Fruit fly (Drosophila melanogaster) whole organism, embryonic: ENCODE results near the gene Mbs.
A peak's percentile ranks its signal among the peaks of the same experiment; 100 is the strongest.

Experiments used
- Ada2b ChIP-seq: fragments of 200-800 bp; sonication (Bioruptor generic); IDR thresholded peaks from 2 replicates; pipeline ENCODE4 v1.3.6; 2022; ENCODE audit warnings: missing biosample characterization, missing genetic modification characterization
- Atf-2 ChIP-seq: fragments of 200-800 bp; sonication (Bioruptor generic); optimal IDR thresholded peaks from 2 replicates; lab custom pipeline; 2016; ENCODE audit warnings: missing biosample characterization, missing genetic modification characterization
- Atf3 ChIP-seq: fragments of 200-800 bp; sonication (Bioruptor generic); optimal IDR thresholded peaks from 3 replicates; lab custom pipeline; 2016; ENCODE audit warnings: missing biosample characterization, missing genetic modification characterization
- BEAF-32 ChIP-seq: fragments of 200-800 bp; sonication (Bioruptor generic); optimal IDR thresholded peaks from 3 replicates; lab custom pipeline; 2017; ENCODE audit warnings: missing biosample characterization, missing genetic modification characterization, mild to moderate bottlenecking, moderate library complexity, missing genetic modification reagents
- Bgb ChIP-seq: fragments of 200-800 bp; sonication (Bioruptor generic); IDR thresholded peaks from 2 replicates; pipeline ENCODE4 v1.3.6; 2022; ENCODE audit warnings: missing biosample characterization, missing genetic modification characterization; ENCODE audit not compliant: partially characterized antibody
- CG10267 ChIP-seq: fragments of 200-800 bp; sonication (Bioruptor generic); optimal IDR thresholded peaks from 2 replicates; lab custom pipeline; 2018; ENCODE audit warnings: missing biosample characterization, mild to moderate bottlenecking, missing genetic modification characterization, moderate library complexity
- CG10366 ChIP-seq: fragments of 200-800 bp; sonication (Bioruptor generic); IDR thresholded peaks from 2 replicates; pipeline ENCODE4 v1.3.6; 2022; ENCODE audit warnings: missing biosample characterization, missing genetic modification characterization
- CG11695 ChIP-seq: fragments of 200-800 bp; sonication (Bioruptor generic); IDR thresholded peaks from 3 replicates; pipeline ENCODE4 v1.3.6; 2022; ENCODE audit warnings: missing biosample characterization, missing genetic modification characterization
- CG12071 ChIP-seq: fragments of 200-800 bp; sonication (Bioruptor generic); optimal IDR thresholded peaks from 3 replicates; lab custom pipeline; 2018; ENCODE audit warnings: missing biosample characterization, mild to moderate bottlenecking, missing genetic modification characterization
- CG1233 ChIP-seq: fragments of 200-800 bp; sonication (Bioruptor generic); optimal IDR thresholded peaks from 4 replicates; lab custom pipeline; 2018; ENCODE audit warnings: missing biosample characterization, mild to moderate bottlenecking, missing genetic modification characterization
- CG13287 ChIP-seq: fragments of 200-800 bp; sonication (Bioruptor generic); IDR thresholded peaks from 2 replicates; pipeline ENCODE4 v1.3.6; 2022; ENCODE audit warnings: missing biosample characterization, missing genetic modification characterization; ENCODE audit not compliant: partially characterized antibody
- CG13624 ChIP-seq: fragments of 200-800 bp; sonication (Bioruptor generic); optimal IDR thresholded peaks from 2 replicates; lab custom pipeline; 2016; ENCODE audit warnings: missing biosample characterization, missing genetic modification characterization
- CG13775 ChIP-seq: fragments of 200-800 bp; sonication (Bioruptor generic); optimal IDR thresholded peaks from 3 replicates; lab custom pipeline; 2017; ENCODE audit warnings: missing biosample characterization, mild to moderate bottlenecking, missing genetic modification characterization
- CG15696 ChIP-seq: fragments of 200-800 bp; sonication (Bioruptor generic); optimal IDR thresholded peaks from 2 replicates; lab custom pipeline; 2019; ENCODE audit warnings: missing biosample characterization, mild to moderate bottlenecking, missing genetic modification characterization, moderate library complexity
- CG2116 ChIP-seq: fragments of 200-800 bp; sonication (Bioruptor generic); optimal IDR thresholded peaks from 3 replicates; lab custom pipeline; 2018; ENCODE audit warnings: missing biosample characterization, mild to moderate bottlenecking, missing genetic modification characterization
- CG2120 ChIP-seq: fragments of 200-800 bp; sonication (Bioruptor generic); optimal IDR thresholded peaks from 3 replicates; lab custom pipeline; 2016; ENCODE audit warnings: missing biosample characterization, missing genetic modification characterization
- CG31224 ChIP-seq: fragments of 200-800 bp; sonication (Bioruptor generic); IDR thresholded peaks from 2 replicates; pipeline ENCODE4 v1.3.6; 2022; ENCODE audit warnings: missing biosample characterization, missing genetic modification characterization
- CG31441 ChIP-seq: fragments of 200-800 bp; sonication (Bioruptor generic); IDR thresholded peaks from 2 replicates; pipeline ENCODE4 v1.3.6; 2022; ENCODE audit warnings: missing biosample characterization, missing genetic modification characterization
- CG4282 ChIP-seq: fragments of 200-800 bp; sonication (Bioruptor generic); optimal IDR thresholded peaks from 2 replicates; lab custom pipeline; 2016; ENCODE audit warnings: missing biosample characterization, missing genetic modification characterization
- CG7271 ChIP-seq: fragments of 200-800 bp; sonication (Bioruptor generic); optimal IDR thresholded peaks from 2 replicates; lab custom pipeline; 2018; ENCODE audit warnings: missing biosample characterization, mild to moderate bottlenecking, missing genetic modification characterization, moderate library complexity
- CG7372 ChIP-seq: fragments of 200-800 bp; sonication (Bioruptor generic); IDR thresholded peaks from 2 replicates; pipeline ENCODE4 v1.3.6; 2022; ENCODE audit warnings: missing biosample characterization, missing genetic modification characterization
- CG7928 ChIP-seq: fragments of 200-800 bp; sonication (Bioruptor generic); optimal IDR thresholded peaks from 2 replicates; lab custom pipeline; 2017; ENCODE audit warnings: missing biosample characterization, mild to moderate bottlenecking, missing genetic modification characterization
- CG8924 ChIP-seq: fragments of 200-800 bp; optimal IDR thresholded peaks from 3 replicates; lab custom pipeline; 2019; ENCODE audit warnings: missing biosample characterization, mild to moderate bottlenecking, missing genetic modification characterization, moderate library complexity
- D ChIP-seq, 2 experiments: fragments of 200-800 bp in 1 of 2; fragments of >200 bp in 1 of 2; sonication (Bioruptor generic) in 1 of 2; optimal IDR thresholded peaks; 2 replicates in 1 of 2; 3 replicates in 1 of 2; lab custom pipeline; 2017; ENCODE audit warnings: mild to moderate bottlenecking in 1 of 2, missing biosample characterization in 1 of 2, missing genetic modification characterization in 1 of 2, missing genetic modification reagents in 1 of 2
- Doc2 ChIP-seq: fragments of 200-800 bp; sonication (Bioruptor generic); IDR thresholded peaks from 2 replicates; pipeline ENCODE4 v1.3.6; 2022; ENCODE audit warnings: missing biosample characterization, missing genetic modification characterization
- Ets65A ChIP-seq: fragments of 200-800 bp; sonication (Bioruptor generic); peaks from one replicate; lab custom pipeline; 2016; ENCODE audit warnings: missing biosample characterization, missing genetic modification characterization
- HLH4C ChIP-seq: fragments of 200-800 bp; sonication (Bioruptor generic); IDR thresholded peaks from 3 replicates; pipeline ENCODE4 v1.3.6; 2022; ENCODE audit warnings: missing biosample characterization, missing genetic modification characterization; ENCODE audit not compliant: partially characterized antibody
- Hmx ChIP-seq: fragments of 200-800 bp; sonication (Bioruptor generic); optimal IDR thresholded peaks from 2 replicates; lab custom pipeline; 2016; ENCODE audit warnings: missing biosample characterization, missing genetic modification characterization
- Ssrp ChIP-seq: fragments of 200-800 bp; sonication (Bioruptor generic); optimal IDR thresholded peaks from 2 replicates; lab custom pipeline; 2018; ENCODE audit warnings: missing biosample characterization, mild to moderate bottlenecking, missing genetic modification characterization, moderate library complexity
- Xbp1 ChIP-seq: fragments of 200-800 bp; sonication (Bioruptor generic); optimal IDR thresholded peaks from 3 replicates; lab custom pipeline; 2016; ENCODE audit warnings: missing biosample characterization, mild to moderate bottlenecking, missing genetic modification characterization
- cas ChIP-seq: fragments of 200-800 bp; sonication (Bioruptor generic); IDR thresholded peaks from 2 replicates; pipeline ENCODE4 v1.3.6; 2022; ENCODE audit warnings: missing biosample characterization, missing genetic modification characterization
- crol ChIP-seq: fragments of 200-800 bp; sonication (Bioruptor generic); IDR thresholded peaks from 2 replicates; pipeline ENCODE4 v1.3.6; 2022; ENCODE audit warnings: missing biosample characterization, missing genetic modification characterization
- exex ChIP-seq: fragments of 200-800 bp; sonication (Bioruptor generic); optimal IDR thresholded peaks from 4 replicates; lab custom pipeline; 2018; ENCODE audit warnings: missing biosample characterization, mild to moderate bottlenecking, missing genetic modification characterization, moderate library complexity
- gem ChIP-seq: fragments of 200-800 bp; sonication (Bioruptor generic); optimal IDR thresholded peaks from 2 replicates; lab custom pipeline; 2019; ENCODE audit warnings: missing biosample characterization, mild to moderate bottlenecking, missing genetic modification characterization, moderate library complexity
- nerfin-1 ChIP-seq: fragments of 200-800 bp; sonication (Bioruptor generic); optimal IDR thresholded peaks from 3 replicates; lab custom pipeline; 2019; ENCODE audit warnings: missing biosample characterization, mild to moderate bottlenecking, missing genetic modification characterization, moderate library complexity
- nmo ChIP-seq: fragments of 200-800 bp; sonication (Bioruptor generic); optimal IDR thresholded peaks from 2 replicates; lab custom pipeline; 2018; ENCODE audit warnings: missing biosample characterization, mild to moderate bottlenecking, missing genetic modification characterization, moderate library complexity
- peb ChIP-seq: fragments of 200-800 bp; sonication (Bioruptor generic); IDR thresholded peaks from 2 replicates; pipeline ENCODE4 v1.3.6; 2022; ENCODE audit warnings: missing biosample characterization, missing genetic modification characterization
- pnt ChIP-seq: fragments of 200-800 bp; sonication (Bioruptor generic); optimal IDR thresholded peaks from 3 replicates; lab custom pipeline; 2016; ENCODE audit warnings: missing biosample characterization, missing genetic modification characterization
- row ChIP-seq: fragments of 200-800 bp; sonication (Bioruptor generic); IDR thresholded peaks from 3 replicates; pipeline ENCODE4 v1.3.6; 2022; ENCODE audit warnings: missing biosample characterization, missing genetic modification characterization
- run ChIP-seq: fragments of 200-800 bp; sonication (Bioruptor generic); optimal IDR thresholded peaks from 3 replicates; lab custom pipeline; 2018; ENCODE audit warnings: missing biosample characterization, mild to moderate bottlenecking, missing genetic modification characterization
- sisA ChIP-seq: fragments of 200-800 bp; sonication (Bioruptor generic); IDR thresholded peaks from 2 replicates; pipeline ENCODE4 v1.3.6; 2022; ENCODE audit warnings: missing biosample characterization, missing genetic modification characterization
- stc ChIP-seq: fragments of 200-800 bp; sonication (Bioruptor generic); IDR thresholded peaks from 2 replicates; pipeline ENCODE4 v1.3.6; 2022; ENCODE audit warnings: missing biosample characterization, missing genetic modification characterization
- ttk ChIP-seq: fragments of 200-800 bp; sonication (Bioruptor generic); IDR thresholded peaks from 2 replicates; pipeline ENCODE4 v2.1.2; 2022; ENCODE audit warnings: missing biosample characterization, missing genetic modification characterization
- tx ChIP-seq: fragments of 200-800 bp; sonication (Bioruptor generic); optimal IDR thresholded peaks from 2 replicates; lab custom pipeline; 2016; ENCODE audit warnings: missing biosample characterization, missing genetic modification characterization
- unpg ChIP-seq: fragments of 200-800 bp; sonication (Bioruptor generic); optimal IDR thresholded peaks from 3 replicates; lab custom pipeline; 2018; ENCODE audit warnings: missing biosample characterization, mild to moderate bottlenecking, missing genetic modification characterization, moderate library complexity
- usp ChIP-seq: fragments of >200 bp; optimal IDR thresholded peaks from 2 replicates; lab custom pipeline; 2017; ENCODE audit warnings: missing biosample characterization, missing genetic modification characterization
- vvl ChIP-seq: fragments of 200-800 bp; sonication (Bioruptor generic); IDR thresholded peaks from 2 replicates; pipeline ENCODE4 v1.3.6; 2022; ENCODE audit warnings: missing biosample characterization, missing genetic modification characterization
- wdn ChIP-seq: fragments of 200-800 bp; sonication (Bioruptor generic); IDR thresholded peaks from 2 replicates; pipeline ENCODE4 v1.3.6; 2022; ENCODE audit warnings: missing biosample characterization, missing genetic modification characterization

The Mbs gene

DNA sequence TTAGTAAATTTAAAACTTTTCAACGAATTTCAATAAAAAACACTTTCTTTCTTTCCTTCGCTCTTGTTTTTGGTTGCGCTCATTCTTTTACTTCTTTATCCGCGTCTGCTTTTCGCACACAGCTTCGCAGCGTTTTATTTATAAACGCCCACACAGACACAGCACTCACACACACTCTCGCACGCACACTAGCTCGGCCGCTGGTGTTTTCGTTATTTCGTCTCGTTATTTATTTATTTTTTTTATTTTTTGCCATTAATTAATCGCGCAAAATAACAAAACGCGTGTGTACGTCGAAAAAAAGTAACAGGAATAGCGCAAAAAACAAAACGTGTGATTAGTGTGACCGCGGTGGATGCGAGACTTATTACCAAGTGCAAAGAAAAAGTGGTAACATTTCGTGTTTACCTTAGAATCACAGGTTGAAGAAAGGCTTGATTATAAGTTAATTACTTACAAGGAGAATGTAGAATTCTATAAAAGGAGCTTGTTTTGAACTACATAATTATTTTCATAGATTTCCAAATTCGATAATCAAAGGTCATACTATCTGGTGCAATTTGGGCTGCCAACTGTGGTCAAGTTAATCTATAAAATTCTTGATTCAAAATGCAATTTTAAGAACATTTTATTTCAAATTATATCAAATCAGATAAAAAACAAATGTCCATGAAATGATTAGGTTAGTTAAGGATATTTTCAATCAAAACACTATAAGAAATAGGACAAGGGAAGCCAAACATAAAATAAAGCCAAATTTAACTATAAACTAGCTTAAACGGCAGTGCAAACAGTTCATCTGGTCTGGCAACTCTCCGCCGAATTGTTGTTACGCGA, 47.1 kb upstream of the Mbs start, which contains the start of the genes hzg and mRpS31 (continued):
- TF ChIP-seq HLH4C (no peak), unpg (GFP tag; lab: Kevin White, UChicago) (peak; percentile 53), CG4282 (GFP tag; lab: Kevin White, UChicago) (no peak), sisA (GFP tag; lab: Robert Waterston, UW) (peak; percentile 17; the same call in 1 of the 2 replicates), Doc2 (GFP tag; lab: Robert Waterston, UW) (no peak), pnt (peak; percentile 30), stc (GFP tag; lab: Robert Waterston, UW) (no peak), CG13624 (GFP tag; lab: Kevin White, UChicago) (peak; percentile 15), exex (peak; percentile 6), crol (no peak), Xbp1 (GFP tag; lab: Kevin White, UChicago) (peak; percentile 54), Hmx (GFP tag; lab: Kevin White, UChicago) (peak; percentile 22), Ssrp (peak; percentile 55), nmo (peak; percentile 44), CG1233 (GFP tag; lab: Kevin White, UChicago) (peak; percentile 45), CG7372 (GFP tag; lab: Robert Waterston, UW) (peak; percentile 66; the same call in 1 of the 2 replicates), vvl (GFP tag; lab: Robert Waterston, UW) (peak; percentile 54; the same call in 1 of the 2 replicates), CG10267 (tag; lab: Kevin White, UChicago) (peak; percentile 67), tx (GFP tag; lab: Kevin White, UChicago) (peak; percentile 38), cas (GFP tag; lab: Robert Waterston, UW) (no peak), CG7928 (no peak), CG8924 (tag; lab: Kevin White, UChicago) (peak; percentile 68), peb (GFP tag; lab: Robert Waterston, UW) (peak; percentile 32; the same call in 1 of the 2 replicates), CG7271 (tag; lab: Kevin White, UChicago) (no peak), Bgb (GFP tag; lab: Robert Waterston, UW) (peak; percentile 25; the same call in 1 of the 2 replicates), CG10366 (GFP tag; lab: Robert Waterston, UW) (peak; percentile 47), CG31441 (GFP tag; lab: Robert Waterston, UW) (peak; percentile 66; the same call in 1 of the 2 replicates), Ets65A (GFP tag; lab: Kevin White, UChicago) (peak; percentile 4), row (GFP tag; lab: Robert Waterston, UW) (peak; percentile 88), Ada2b (peak; percentile 33), Atf3 (GFP tag; lab: Kevin White, UChicago) (peak; percentile 52), CG31224 (GFP tag; lab: Robert Waterston, UW) (0 out of 2 replicates have a peak, but pooled peaks have one; percentile 35), CG2116 (peak; percentile 58), usp (GFP tag; lab: Kevin White, UChicago) (no peak), nerfin-1 (tag; lab: Kevin White, UChicago) (peak; percentile 27), gem (tag; lab: Kevin White, UChicago) (peak; percentile 77), Atf-2 (peak; percentile 58), BEAF-32 (GFP tag; lab: Kevin White, UChicago) (peak; percentile 51), wdn (GFP tag; lab: Robert Waterston, UW) (0 out of 2 replicates have a peak, but pooled peaks have one; percentile 49), CG11695 (no peak), ttk (GFP tag; lab: Robert Waterston, UW) (peak; percentile 23; the same call in 1 of the 2 replicates), CG13775 (peak; percentile 56), run (tag; lab: Kevin White, UChicago) (no peak), CG13287 (GFP tag; lab: Robert Waterston, UW) (peak; percentile 15; the same call in 1 of the 2 replicates), CG2120 (GFP tag; lab: Kevin White, UChicago) (peak; percentile 80), D (optimal IDR thresholded peaks at IDR 0.05; lab: Kevin White, UChicago) (no peak), D (GFP tag; optimal IDR thresholded peaks at IDR 0.05; lab: Kevin White, UChicago) (peak; percentile 26), CG12071 (GFP tag; lab: Kevin White, UChicago) (no peak), CG15696 (tag; lab: Kevin White, UChicago) (peak; percentile 52)
